Worm (Caenorhabditis elegans) whole organism, L3 larva: ENCODE results near the gene cnc-1.
A peak's percentile ranks its signal among the peaks of the same experiment; 100 is the strongest.

Experiments
- ZK546.5 ChIP-seq: sonication (generic microtip); optimal IDR thresholded peaks from 2 replicates; lab custom pipeline; 2017; ENCODE audit warnings: missing biosample characterization, missing genetic modification characterization
- aly-2 ChIP-seq: fragments of 150-350 bp; optimal IDR thresholded peaks from 2 replicates; lab custom pipeline; 2014; ENCODE audit warnings: missing biosample characterization, missing genetic modification characterization
- ama-1 ChIP-seq: fragments of 150-350 bp; optimal IDR thresholded peaks from 2 replicates; lab custom pipeline; 2018
- ceh-16 ChIP-seq: sonication (generic microtip); optimal IDR thresholded peaks from 2 replicates; lab custom pipeline; 2017; ENCODE audit warnings: missing biosample characterization, missing genetic modification characterization
- ceh-28 ChIP-seq: fragments of 150-350 bp; optimal IDR thresholded peaks from 2 replicates; lab custom pipeline; 2014; ENCODE audit warnings: missing biosample characterization, missing genetic modification reagents, missing genetic modification characterization
- ceh-82 ChIP-seq: fragments of 150-350 bp; optimal IDR thresholded peaks from 2 replicates; lab custom pipeline; 2014; ENCODE audit warnings: missing biosample characterization, missing genetic modification characterization
- ceh-9 ChIP-seq: sonication (generic microtip); optimal IDR thresholded peaks from 2 replicates; lab custom pipeline; 2018; ENCODE audit warnings: missing biosample characterization, missing genetic modification characterization
- egl-27 ChIP-seq: sonication (generic microtip); optimal IDR thresholded peaks from 4 replicates; lab custom pipeline; 2017; ENCODE audit warnings: missing biosample characterization, missing genetic modification reagents, missing genetic modification characterization
- egl-5 ChIP-seq: fragments of 150-350 bp; optimal IDR thresholded peaks from 2 replicates; lab custom pipeline; 2017; ENCODE audit warnings: missing biosample characterization, missing genetic modification reagents, missing genetic modification characterization, inconsistent platforms
- elt-2 ChIP-seq: sonication (generic microtip); optimal IDR thresholded peaks from 2 replicates; lab custom pipeline; 2016; ENCODE audit warnings: missing genetic modification reagents, mild to moderate bottlenecking, missing genetic modification characterization, missing compliant biosample characterization
- eor-1 ChIP-seq, 2 experiments: fragments of 150-350 bp; optimal IDR thresholded peaks; 2 replicates each; lab custom pipeline; 2014 to 2018; ENCODE audit warnings: missing biosample characterization in 2 of 2, missing genetic modification characterization in 2 of 2
- fkh-2 ChIP-seq: fragments of 150-350 bp; optimal IDR thresholded peaks from 2 replicates; lab custom pipeline; 2014; ENCODE audit warnings: missing biosample characterization, missing genetic modification reagents, missing genetic modification characterization
- fos-1 ChIP-seq: fragments of 150-350 bp; optimal IDR thresholded peaks from 2 replicates; lab custom pipeline; 2014; ENCODE audit warnings: missing biosample characterization, missing genetic modification characterization
- hmg-11 ChIP-seq: sonication (generic microtip); optimal IDR thresholded peaks from 2 replicates; lab custom pipeline; 2016; ENCODE audit warnings: missing genetic modification characterization, missing compliant biosample characterization
- jun-1 ChIP-seq: fragments of 150-350 bp; optimal IDR thresholded peaks from 2 replicates; lab custom pipeline; 2014; ENCODE audit warnings: missing biosample characterization, missing genetic modification reagents, missing genetic modification characterization
- lin-15B ChIP-seq: fragments of 150-350 bp; optimal IDR thresholded peaks from 2 replicates; lab custom pipeline; 2014; ENCODE audit warnings: missing biosample characterization, missing genetic modification characterization
- lin-39 ChIP-seq: fragments of 150-350 bp; optimal IDR thresholded peaks from 2 replicates; lab custom pipeline; 2018; ENCODE audit warnings: missing biosample characterization, missing genetic modification reagents, missing genetic modification characterization
- mdl-1 ChIP-seq: fragments of 150-350 bp; optimal IDR thresholded peaks from 2 replicates; lab custom pipeline; 2014; ENCODE audit warnings: missing biosample characterization, missing genetic modification characterization
- mml-1 ChIP-seq: fragments of 150-350 bp; sonication (generic microtip); optimal IDR thresholded peaks from 3 replicates; lab custom pipeline; 2014; ENCODE audit warnings: missing biosample characterization, missing genetic modification characterization
- nfya-1 ChIP-seq: sonication (generic microtip); optimal IDR thresholded peaks from 2 replicates; lab custom pipeline; 2017; ENCODE audit warnings: missing genetic modification characterization, mild to moderate bottlenecking, missing compliant biosample characterization, antibody characterized with exemption, moderate library complexity; ENCODE audit not compliant: insufficient read depth
- nhr-11 ChIP-seq: fragments of 150-350 bp; optimal IDR thresholded peaks from 2 replicates; lab custom pipeline; 2014; ENCODE audit warnings: missing biosample characterization, missing genetic modification characterization
- nhr-12 ChIP-seq: fragments of 150-350 bp; optimal IDR thresholded peaks from 2 replicates; lab custom pipeline; 2014; ENCODE audit warnings: missing biosample characterization, missing genetic modification characterization
- nhr-23 ChIP-seq: fragments of 150-350 bp; optimal IDR thresholded peaks from 2 replicates; lab custom pipeline; 2014; ENCODE audit warnings: missing biosample characterization, missing genetic modification reagents, missing genetic modification characterization
- nhr-237 ChIP-seq: fragments of 150-350 bp; optimal IDR thresholded peaks from 2 replicates; lab custom pipeline; 2014; ENCODE audit warnings: missing biosample characterization, missing genetic modification characterization
- nhr-25 ChIP-seq: sonication (generic microtip); optimal IDR thresholded peaks from 2 replicates; lab custom pipeline; 2017; ENCODE audit warnings: missing biosample characterization, missing genetic modification characterization
- nhr-28 ChIP-seq: fragments of 150-350 bp; optimal IDR thresholded peaks from 2 replicates; lab custom pipeline; 2014; ENCODE audit warnings: missing biosample characterization, missing genetic modification characterization
- nhr-43 ChIP-seq: sonication (generic microtip); optimal IDR thresholded peaks from 2 replicates; lab custom pipeline; 2016; ENCODE audit warnings: mild to moderate bottlenecking, missing genetic modification characterization, missing compliant biosample characterization; ENCODE audit not compliant: poor library complexity, severe bottlenecking
- nhr-67 ChIP-seq: fragments of 150-350 bp; optimal IDR thresholded peaks from 2 replicates; lab custom pipeline; 2014; ENCODE audit warnings: missing biosample characterization, missing genetic modification characterization
- nhr-76 ChIP-seq: fragments of 150-350 bp; sonication (generic microtip); optimal IDR thresholded peaks from 5 replicates; lab custom pipeline; 2014; ENCODE audit warnings: missing biosample characterization, missing genetic modification characterization
- nhr-77 ChIP-seq: fragments of 150-350 bp; optimal IDR thresholded peaks from 2 replicates; lab custom pipeline; 2014; ENCODE audit warnings: missing biosample characterization, missing genetic modification characterization
- pha-4 ChIP-seq: fragments of 150-350 bp; optimal IDR thresholded peaks from 2 replicates; lab custom pipeline; 2014; ENCODE audit warnings: missing biosample characterization, missing genetic modification reagents, missing genetic modification characterization
- pqm-1 ChIP-seq: fragments of 150-350 bp; optimal IDR thresholded peaks from 2 replicates; lab custom pipeline; 2017; ENCODE audit warnings: missing biosample characterization, missing genetic modification characterization, inconsistent platforms
- sea-2 ChIP-seq: fragments of 150-350 bp; sonication (generic microtip); optimal IDR thresholded peaks from 4 replicates; lab custom pipeline; 2014; ENCODE audit warnings: missing biosample characterization, missing genetic modification reagents, missing genetic modification characterization
- skn-1 ChIP-seq: fragments of 150-350 bp; optimal IDR thresholded peaks from 2 replicates; lab custom pipeline; 2014; ENCODE audit warnings: missing biosample characterization, missing genetic modification characterization
- tbx-2 ChIP-seq: sonication (generic microtip); optimal IDR thresholded peaks from 2 replicates; lab custom pipeline; 2016; ENCODE audit warnings: mild to moderate bottlenecking, missing genetic modification characterization, missing compliant biosample characterization
- zag-1 ChIP-seq: fragments of 150-350 bp; optimal IDR thresholded peaks from 2 replicates; lab custom pipeline; 2014; ENCODE audit warnings: missing biosample characterization, missing genetic modification characterization
- ztf-11 ChIP-seq: fragments of 150-350 bp; optimal IDR thresholded peaks from 2 replicates; lab custom pipeline; 2014; ENCODE audit warnings: missing biosample characterization, missing genetic modification characterization
- ztf-4 ChIP-seq: fragments of 150-350 bp; optimal IDR thresholded peaks from 2 replicates; lab custom pipeline; 2014; ENCODE audit warnings: missing biosample characterization, missing genetic modification characterization

cnc-1 gene

DNA sequence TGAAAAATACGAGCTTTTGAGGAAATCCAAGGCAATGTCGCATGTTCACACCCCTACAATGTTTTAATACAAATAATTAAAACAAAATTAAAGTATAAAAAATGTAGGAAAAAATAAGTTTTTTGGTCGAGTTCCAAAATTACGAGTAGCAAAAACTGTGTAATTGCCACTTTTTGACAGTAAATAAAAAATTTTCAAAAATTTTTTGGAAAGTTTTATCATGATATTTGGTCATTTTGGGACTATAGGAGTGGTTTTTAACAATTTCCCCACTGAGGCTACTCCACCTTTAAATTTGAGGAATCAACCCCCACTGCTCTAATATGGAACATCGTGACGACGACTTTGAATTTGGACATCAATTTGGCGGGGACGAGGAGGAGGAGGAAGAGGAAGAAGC, 23.4 kb upstream of the cnc-1 start, which contains the start of gene gid-8:
TSS of gene gid-8 (plus strand) at position 301 of the 400 bp plus-strand sequence.
- TF ChIP-seq nhr-25 (no peak), tbx-2 (tag; lab: Kevin White, UChicago) (no peak), nfya-1 (tag; lab: Kevin White, UChicago) (no peak), sea-2 (GFP tag; lab: Kevin White, UChicago) (no peak), ceh-9 (tag; lab: Kevin White, UChicago) (no peak), ama-1 (lab: Kevin White, UChicago) (no peak), pha-4 (no peak), ceh-82 (tag; lab: Kevin White, UChicago) (no peak), nhr-43 (tag; lab: Kevin White, UChicago) (no peak), fos-1 (tag; lab: Kevin White, UChicago) (no peak), nhr-237 (tag; lab: Kevin White, UChicago) (no peak), skn-1 (tag; lab: Kevin White, UChicago) (no peak), egl-27 (no peak), ceh-28 (tag; lab: Kevin White, UChicago) (no peak), egl-5 (tag; lab: Kevin White, UChicago) (no peak), lin-39 (tag; lab: Kevin White, UChicago) (no peak), nhr-23 (no peak)

DNA sequence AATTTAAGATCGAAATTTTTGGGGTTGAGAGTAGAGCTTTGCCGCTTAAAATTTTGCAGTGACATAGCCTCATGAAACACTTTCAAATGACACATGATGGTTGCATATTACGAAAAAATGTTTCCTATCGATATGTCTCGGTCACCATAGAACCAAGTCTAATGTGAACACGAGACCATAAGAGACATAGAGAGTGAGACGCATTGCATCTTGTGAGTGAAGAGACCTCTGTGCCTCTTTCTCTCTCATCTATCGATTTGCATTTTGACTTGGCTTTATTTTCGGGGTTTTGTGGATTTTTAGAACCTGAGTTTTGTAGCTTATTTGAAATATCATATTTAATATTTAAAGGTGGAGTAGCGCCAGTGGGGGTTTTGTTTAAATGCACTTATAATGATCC, 22.9 kb upstream of the cnc-1 start:
- no peak for TF ChIP-seq nhr-28 (tag; lab: Kevin White, UChicago)
- no peak for TF ChIP-seq aly-2 (tag; lab: Kevin White, UChicago)
- no peak for TF ChIP-seq ZK546.5
- no peak for TF ChIP-seq sea-2 (GFP tag; lab: Kevin White, UChicago)
- TF ChIP-seq jun-1 = no peak
- peak; percentile 47 for TF ChIP-seq nfya-1 (tag; lab: Kevin White, UChicago)
- TF ChIP-seq ceh-9 (tag; lab: Kevin White, UChicago) = no peak
- no peak for TF ChIP-seq mml-1 (tag; lab: Kevin White, UChicago)
- no peak for TF ChIP-seq nhr-76 (tag; lab: Kevin White, UChicago)
- no peak for TF ChIP-seq nhr-43 (tag; lab: Kevin White, UChicago)
- no peak for TF ChIP-seq ama-1 (lab: Kevin White, UChicago)
- TF ChIP-seq nhr-237 (tag; lab: Kevin White, UChicago) = no peak
- TF ChIP-seq ceh-28 (tag; lab: Kevin White, UChicago) = peak; percentile 28
- TF ChIP-seq mdl-1 (tag; lab: Kevin White, UChicago) = no peak
- no peak for TF ChIP-seq skn-1 (tag; lab: Kevin White, UChicago)
- TF ChIP-seq nhr-67 (tag; lab: Kevin White, UChicago) = no peak
- peak; percentile 29 for TF ChIP-seq elt-2 (tag; lab: Kevin White, UChicago)
- TF ChIP-seq zag-1 (tag; lab: Kevin White, UChicago) = no peak
- TF ChIP-seq nhr-12 (tag; lab: Kevin White, UChicago) = no peak
- no peak for TF ChIP-seq nhr-11 (tag; lab: Kevin White, UChicago)
- TF ChIP-seq hmg-11 (tag; lab: Kevin White, UChicago) = peak; percentile 41
- TF ChIP-seq fkh-2 (tag; lab: Kevin White, UChicago) = no peak
- no peak for TF ChIP-seq lin-39 (tag; lab: Kevin White, UChicago)
- TF ChIP-seq ztf-4 (tag; lab: Kevin White, UChicago) = no peak
- peak; percentile 28 for TF ChIP-seq pha-4
- no peak for TF ChIP-seq ztf-11 (tag; lab: Kevin White, UChicago)
- no peak for TF ChIP-seq nhr-23
- no peak for TF ChIP-seq lin-15B (tag; lab: Kevin White, UChicago)
- no peak for TF ChIP-seq nhr-77 (tag; lab: Kevin White, UChicago)

DNA sequence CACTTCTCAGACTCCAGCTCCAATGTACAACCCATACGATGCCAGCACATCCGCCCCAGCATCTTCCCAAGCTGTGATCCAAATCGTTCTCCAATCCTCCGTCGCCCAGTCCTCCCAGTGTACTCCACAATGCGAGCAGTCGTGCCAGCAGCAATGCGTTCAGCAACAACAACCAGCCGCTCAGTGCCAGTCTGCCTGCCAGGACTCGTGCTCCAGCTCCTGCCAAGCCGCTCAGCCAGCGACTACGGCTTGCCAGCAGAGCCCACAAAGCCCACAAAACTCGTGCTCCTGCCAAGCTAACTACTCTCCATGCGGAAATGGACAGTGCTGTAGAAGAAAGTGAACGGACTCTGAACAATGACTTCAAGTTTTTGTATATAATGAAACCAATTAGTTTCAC, 21.9 kb upstream of the cnc-1 start:
- TF ChIP-seq nhr-28 (tag; lab: Kevin White, UChicago) = no peak
- TF ChIP-seq ceh-28 (tag; lab: Kevin White, UChicago) = no peak
- no peak for TF ChIP-seq jun-1
- no peak for TF ChIP-seq ztf-4 (tag; lab: Kevin White, UChicago)
- no peak for TF ChIP-seq nhr-237 (tag; lab: Kevin White, UChicago)
- no peak for TF ChIP-seq nhr-77 (tag; lab: Kevin White, UChicago)
- no peak for TF ChIP-seq ceh-16
- no peak for TF ChIP-seq pqm-1 (tag; lab: Kevin White, UChicago)
- TF ChIP-seq tbx-2 (tag; lab: Kevin White, UChicago) = no peak
- no peak for TF ChIP-seq eor-1 (tag; optimal IDR thresholded peaks at IDR 0.05; lab: Kevin White, UChicago)
- TF ChIP-seq ceh-82 (tag; lab: Kevin White, UChicago) = no peak
